Worm (Caenorhabditis elegans) whole organism, early embryonic: ENCODE measurements around the gene mrp-6.

Experiments used
- ama-1 ChIP-seq: fragments of 150-350 bp; optimal IDR thresholded peaks from 2 replicates; lab custom pipeline; 2014
- ceh-36 ChIP-seq: sonication (generic microtip); optimal IDR thresholded peaks from 2 replicates; lab custom pipeline; 2016; ENCODE audit warnings: missing genetic modification characterization, inconsistent platforms, missing compliant biosample characterization
- hmbx-1 ChIP-seq: sonication (generic microtip); optimal IDR thresholded peaks from 2 replicates; lab custom pipeline; 2016; ENCODE audit warnings: mild to moderate bottlenecking, missing genetic modification characterization, missing compliant biosample characterization
- hmg-4 ChIP-seq: fragments of 200-800 bp; sonication (Bioruptor generic); optimal IDR thresholded peaks from 2 replicates; lab custom pipeline; 2018; ENCODE audit warnings: mild to moderate bottlenecking, missing genetic modification characterization, missing compliant biosample characterization
- tbx-11 ChIP-seq: fragments of 200-800 bp; sonication (Bioruptor generic); IDR thresholded peaks from 2 replicates; pipeline ENCODE4 v1.3.6; 2022; ENCODE audit warnings: missing genetic modification characterization, missing compliant biosample characterization
- tbx-37 ChIP-seq: fragments of 200-800 bp; sonication (Bioruptor generic); conservative IDR thresholded peaks from 2 replicates; pipeline ENCODE4 v1.3.6; 2022; ENCODE audit warnings: missing genetic modification reagents, missing genetic modification characterization, missing compliant biosample characterization
- tra-4 ChIP-seq: sonication (generic microtip); optimal IDR thresholded peaks from 2 replicates; lab custom pipeline; 2017; ENCODE audit warnings: missing genetic modification characterization, missing compliant biosample characterization

- TF ChIP-seq ceh-36 (tag; lab: Kevin White, UChicago) (no peak), hmbx-1 (tag; lab: Kevin White, UChicago) (no peak), hmg-4 (GFP tag; lab: Kevin White, UChicago) (no peak), ama-1 (lab: Kevin White, UChicago) (no peak), tbx-37 (GFP tag; lab: Robert Waterston, UW) (no peak), tra-4 (tag; lab: Kevin White, UChicago) (no peak), tbx-11 (GFP tag; lab: Robert Waterston, UW) (no peak)
Observed at ce11 chrX:4153343-4153742, 33.2 kb downstream of the mrp-6 start, which contains the start of gene nck-1.
